Worm (Caenorhabditis elegans) whole organism, L4/young adult: ENCODE results near the gene F57B7.2.

Experiments used
- dao-5 ChIP-seq: sonication (generic microtip); optimal IDR thresholded peaks from 2 replicates; lab custom pipeline; 2016; ENCODE audit warnings: missing genotype, missing genetic modification characterization, moderate library complexity, missing compliant biosample characterization
- him-1 ChIP-seq: sonication (generic microtip); optimal IDR thresholded peaks from 2 replicates; lab custom pipeline; 2016; ENCODE audit warnings: missing genotype, missing genetic modification reagents, missing genetic modification characterization, missing compliant biosample characterization

- TF ChIP-seq dao-5 (tag; lab: Kevin White, UChicago) (no peak), him-1 (tag; lab: Kevin White, UChicago) (no peak)
These were observed 32.4 kb downstream of the F57B7.2 start, which contains the start of the genes K03B8.8 and grl-3 for ce11 chrV:11410902-11411561.
